Fruit fly (Drosophila melanogaster) Kc167 (cell line): ENCODE measurements around the gene CG4558.

ENCODE experiments used
- Myc ChIP-seq: fragments of >200 bp; optimal IDR thresholded peaks from 2 replicates; lab custom pipeline; 2017; ENCODE audit warnings: missing external identifiers
- Sin3A ChIP-seq: fragments of >200 bp; optimal IDR thresholded peaks from 2 replicates; lab custom pipeline; 2018; ENCODE audit warnings: missing external identifiers
- h ChIP-seq: fragments of >200 bp; optimal IDR thresholded peaks from 3 replicates; lab custom pipeline; 2018; ENCODE audit warnings: missing external identifiers
- insv ChIP-seq: fragments of >200 bp; optimal IDR thresholded peaks from 3 replicates; lab custom pipeline; 2018; ENCODE audit warnings: missing external identifiers
- psq ChIP-seq: fragments of >200 bp; optimal IDR thresholded peaks from 2 replicates; lab custom pipeline; 2017; ENCODE audit warnings: missing external identifiers

DNA sequence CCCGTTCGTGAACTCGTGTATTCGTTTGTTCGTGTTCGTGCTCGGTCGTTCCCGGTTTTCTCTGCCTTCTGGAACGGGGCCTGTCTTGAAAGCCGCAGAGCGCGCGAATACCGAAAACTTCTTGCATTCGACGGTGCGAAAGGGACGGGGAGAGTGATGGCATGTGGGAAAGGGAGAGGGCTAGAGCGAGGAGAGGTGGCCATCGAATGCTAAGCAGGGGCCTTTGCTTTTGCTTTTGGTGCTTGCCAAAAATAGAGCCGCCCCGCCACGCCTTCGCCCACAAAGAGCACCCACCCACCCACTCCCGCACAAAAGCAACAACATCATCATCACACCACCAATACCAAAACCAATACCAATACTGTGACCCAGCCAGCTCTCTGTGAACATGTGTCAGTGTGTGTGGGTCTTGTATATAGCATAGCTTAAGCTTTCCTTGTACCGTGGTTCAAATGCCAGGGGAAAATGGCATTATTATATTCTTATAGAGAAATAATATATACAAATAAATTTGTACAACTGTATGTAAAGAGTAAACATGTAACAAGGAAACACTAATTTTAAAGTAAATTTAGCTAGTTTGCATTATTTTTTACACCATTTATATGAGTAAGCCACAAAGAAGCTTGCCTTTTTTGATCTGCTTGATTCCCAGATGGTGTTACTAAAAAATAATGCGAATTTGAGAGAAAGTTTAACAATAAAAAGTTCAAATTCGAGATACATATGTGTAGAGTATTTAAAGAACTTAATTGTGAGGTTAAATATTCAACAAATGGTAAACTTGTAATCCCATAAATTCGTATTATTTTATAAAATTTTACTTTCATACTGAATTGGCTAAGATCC lies 17.8 kb downstream of the CG4558 start, which contains the start of gene CG14434:
- TF ChIP-seq Sin3A (lab: Kevin White, UChicago) (no peak), Myc (lab: Kevin White, UChicago) (no peak), h (lab: Kevin White, UChicago) (no peak), psq (lab: Kevin White, UChicago) (peak; percentile 89), insv (lab: Kevin White, UChicago) (no peak)
